Fruit fly (Drosophila melanogaster) whole organism, embryonic: ENCODE measurements around the gene CG8861.
A peak's percentile ranks its signal among the peaks of the same experiment; 100 is the strongest.

ENCODE experiments used
- Abd-B ChIP-seq: fragments of 200-800 bp; sonication (Bioruptor generic); optimal IDR thresholded peaks from 2 replicates; lab custom pipeline; 2018; ENCODE audit warnings: missing biosample characterization, mild to moderate bottlenecking, missing genetic modification characterization, moderate library complexity
- Ada2b ChIP-seq: fragments of 200-800 bp; sonication (Bioruptor generic); IDR thresholded peaks from 2 replicates; pipeline ENCODE4 v1.3.6; 2022; ENCODE audit warnings: missing biosample characterization, missing genetic modification characterization
- Awh ChIP-seq: fragments of 200-800 bp; sonication (Bioruptor generic); IDR thresholded peaks from 2 replicates; pipeline ENCODE4, ENCODE4 v1.3.6; 2022; ENCODE audit warnings: missing biosample characterization, missing genetic modification characterization
- B-H2 ChIP-seq: fragments of 200-800 bp; sonication (Bioruptor generic); optimal IDR thresholded peaks from 2 replicates; lab custom pipeline; 2018; ENCODE audit warnings: missing biosample characterization, mild to moderate bottlenecking, missing genetic modification characterization
- Bdp1 ChIP-seq: fragments of 200-800 bp; sonication (Bioruptor generic); optimal IDR thresholded peaks from 3 replicates; lab custom pipeline; 2016; ENCODE audit warnings: missing biosample characterization, missing genetic modification characterization
- Bgb ChIP-seq: fragments of 200-800 bp; sonication (Bioruptor generic); IDR thresholded peaks from 2 replicates; pipeline ENCODE4 v1.3.6; 2022; ENCODE audit warnings: missing biosample characterization, missing genetic modification characterization; ENCODE audit not compliant: partially characterized antibody
- CG11695 ChIP-seq: fragments of 200-800 bp; sonication (Bioruptor generic); IDR thresholded peaks from 3 replicates; pipeline ENCODE4 v1.3.6; 2022; ENCODE audit warnings: missing biosample characterization, missing genetic modification characterization
- CG12236 ChIP-seq: fragments of 200-800 bp; sonication (Bioruptor generic); optimal IDR thresholded peaks from 2 replicates; lab custom pipeline; 2016; ENCODE audit warnings: missing biosample characterization, missing genetic modification characterization
- CG13123 ChIP-seq: fragments of 200-800 bp; sonication (Bioruptor generic); optimal IDR thresholded peaks from 2 replicates; lab custom pipeline; 2016; ENCODE audit warnings: missing biosample characterization, missing genetic modification characterization
- CG14441 ChIP-seq: fragments of 200-800 bp; sonication (Bioruptor generic); IDR thresholded peaks from 2 replicates; pipeline ENCODE4 v1.3.6; 2022; ENCODE audit warnings: missing biosample characterization, missing genetic modification characterization
- CG1602 ChIP-seq: fragments of 200-800 bp; sonication (Bioruptor generic); optimal IDR thresholded peaks from 3 replicates; lab custom pipeline; 2016; ENCODE audit warnings: missing biosample characterization, missing genetic modification characterization
- CG17328 ChIP-seq: fragments of 200-800 bp; sonication (Bioruptor generic); IDR thresholded peaks from 2 replicates; pipeline ENCODE4 v1.3.6; 2022; ENCODE audit warnings: missing biosample characterization, missing genetic modification characterization
- CG2202 ChIP-seq: fragments of 200-800 bp; sonication (Bioruptor generic); optimal IDR thresholded peaks from 2 replicates; lab custom pipeline; 2018; ENCODE audit warnings: missing biosample characterization, mild to moderate bottlenecking, missing genetic modification characterization
- CG31365 ChIP-seq: fragments of 200-800 bp; sonication (Bioruptor generic); optimal IDR thresholded peaks from 2 replicates; lab custom pipeline; 2018; ENCODE audit warnings: missing biosample characterization, mild to moderate bottlenecking, missing genetic modification characterization
- CG31388 ChIP-seq: fragments of 200-800 bp; sonication (Bioruptor generic); optimal IDR thresholded peaks from 2 replicates; lab custom pipeline; 2016; ENCODE audit warnings: missing biosample characterization, missing genetic modification characterization
- CG3847 ChIP-seq: fragments of 200-800 bp; sonication (Bioruptor generic); IDR thresholded peaks from 2 replicates; pipeline ENCODE4 v1.3.6; 2022; ENCODE audit warnings: missing biosample characterization, missing genetic modification characterization
- CG6765 ChIP-seq: fragments of 200-800 bp; sonication (Bioruptor generic); optimal IDR thresholded peaks from 3 replicates; lab custom pipeline; 2017; ENCODE audit warnings: missing biosample characterization, mild to moderate bottlenecking, missing genetic modification characterization
- CG7745 ChIP-seq: fragments of 200-800 bp; sonication (Bioruptor generic); optimal IDR thresholded peaks from 2 replicates; lab custom pipeline; 2018; ENCODE audit warnings: missing biosample characterization, mild to moderate bottlenecking, missing genetic modification characterization, moderate library complexity
- CG7839 ChIP-seq: fragments of 200-800 bp; sonication (Bioruptor generic); optimal IDR thresholded peaks from 3 replicates; lab custom pipeline; 2018; ENCODE audit warnings: missing biosample characterization, mild to moderate bottlenecking, missing genetic modification characterization, moderate library complexity
- CrebB ChIP-seq: fragments of 200-800 bp; sonication (Bioruptor generic); optimal IDR thresholded peaks from 3 replicates; lab custom pipeline; 2018; ENCODE audit warnings: missing biosample characterization, mild to moderate bottlenecking, missing genetic modification characterization
- Dad ChIP-seq: fragments of 200-800 bp; sonication (Bioruptor generic); optimal IDR thresholded peaks from 3 replicates; lab custom pipeline; 2016; ENCODE audit warnings: missing biosample characterization, missing genetic modification characterization
- Dfd ChIP-seq, 2 experiments: fragments of >200 bp; optimal IDR thresholded peaks; 2 replicates each; lab custom pipeline; 2017; ENCODE audit warnings: missing biosample characterization in 2 of 2, missing genetic modification characterization in 2 of 2
- Fer1 ChIP-seq: fragments of 200-800 bp; sonication (Bioruptor generic); optimal IDR thresholded peaks from 2 replicates; lab custom pipeline; 2017; ENCODE audit warnings: missing biosample characterization, mild to moderate bottlenecking, missing genetic modification characterization
- H2.0 ChIP-seq: fragments of 200-800 bp; sonication (Bioruptor generic); IDR thresholded peaks from 2 replicates; pipeline ENCODE4 v1.3.6; 2022; ENCODE audit warnings: missing biosample characterization, missing genetic modification characterization
- HLHmδ ChIP-seq: fragments of 200-800 bp; sonication (Bioruptor generic); optimal IDR thresholded peaks from 2 replicates; lab custom pipeline; 2018; ENCODE audit warnings: missing biosample characterization, mild to moderate bottlenecking, missing genetic modification characterization, moderate library complexity
- Hand ChIP-seq: fragments of 200-800 bp; sonication (Bioruptor generic); optimal IDR thresholded peaks from 2 replicates; lab custom pipeline; 2017; ENCODE audit warnings: mild to moderate bottlenecking, missing biosample characterization, missing genetic modification reagents, missing genetic modification characterization
- Hsf ChIP-seq: fragments of 200-800 bp; sonication (Bioruptor generic); optimal IDR thresholded peaks from 3 replicates; lab custom pipeline; 2016; ENCODE audit warnings: missing biosample characterization, missing genetic modification characterization
- Mad ChIP-seq: fragments of 200-800 bp; sonication (Bioruptor generic); optimal IDR thresholded peaks from 2 replicates; lab custom pipeline; 2016; ENCODE audit warnings: missing biosample characterization, missing genetic modification characterization
- Nf-YB ChIP-seq: fragments of 200-800 bp; sonication (Bioruptor generic); optimal IDR thresholded peaks from 3 replicates; lab custom pipeline; 2019; ENCODE audit warnings: missing biosample characterization, mild to moderate bottlenecking, missing genetic modification characterization, moderate library complexity
- Pdp1 ChIP-seq, 2 experiments: fragments of 200-800 bp; sonication (Bioruptor generic); optimal IDR thresholded peaks; 3 replicates each; lab custom pipeline; 2016; ENCODE audit warnings: missing biosample characterization in 2 of 2, missing genetic modification characterization in 2 of 2, mild to moderate bottlenecking in 1 of 2, moderate library complexity in 1 of 2
- abd-A ChIP-seq: fragments of 200-800 bp; sonication (Bioruptor generic); optimal IDR thresholded peaks from 3 replicates; lab custom pipeline; 2019; ENCODE audit warnings: missing biosample characterization, mild to moderate bottlenecking, missing genetic modification characterization, moderate library complexity
- cad ChIP-seq: fragments of >200 bp; optimal IDR thresholded peaks from 2 replicates; lab custom pipeline; 2017; ENCODE audit warnings: missing biosample characterization, missing genetic modification characterization
- chif ChIP-seq, 2 experiments: fragments of 200-800 bp; sonication (Bioruptor generic); optimal IDR thresholded peaks; 3 replicates each; lab custom pipeline; 2016; ENCODE audit warnings: missing biosample characterization in 2 of 2, missing genetic modification characterization in 2 of 2
- da ChIP-seq: fragments of 200-800 bp; sonication (Bioruptor generic); optimal IDR thresholded peaks from 2 replicates; lab custom pipeline; 2016; ENCODE audit warnings: missing biosample characterization, missing genetic modification characterization
- dpn ChIP-seq, 2 experiments: fragments of 200-800 bp; sonication (Bioruptor generic); optimal IDR thresholded peaks; 3 replicates each; lab custom pipeline; 2016; ENCODE audit warnings: missing biosample characterization in 2 of 2, missing genetic modification characterization in 2 of 2
- fd102C ChIP-seq: fragments of 200-800 bp; sonication (Bioruptor generic); optimal IDR thresholded peaks from 2 replicates; lab custom pipeline; 2018; ENCODE audit warnings: missing biosample characterization, mild to moderate bottlenecking, missing genetic modification characterization, moderate library complexity
- hbn ChIP-seq: fragments of 200-800 bp; sonication (Bioruptor generic); IDR thresholded peaks from 2 replicates; pipeline ENCODE4 v1.3.6; 2022; ENCODE audit warnings: missing biosample characterization, missing genetic modification characterization; ENCODE audit not compliant: partially characterized antibody
- jing ChIP-seq: fragments of 200-800 bp; sonication (Bioruptor generic); optimal IDR thresholded peaks from 2 replicates; lab custom pipeline; 2018; ENCODE audit warnings: missing biosample characterization, mild to moderate bottlenecking, missing genetic modification characterization
- lov ChIP-seq, 2 experiments: fragments of 200-800 bp in 1 of 2; fragments of >200 bp in 1 of 2; sonication (Bioruptor generic) in 1 of 2; IDR thresholded peaks in 1 of 2; optimal IDR thresholded peaks in 1 of 2; 2 replicates in 1 of 2; 3 replicates in 1 of 2; pipeline versions ENCODE4 v1.3.6 to Lab custom; 2017 to 2022; ENCODE audit warnings: missing biosample characterization in 1 of 2, missing genetic modification characterization in 1 of 2
- oc ChIP-seq: fragments of 200-800 bp; sonication (Bioruptor generic); optimal IDR thresholded peaks from 2 replicates; lab custom pipeline; 2018; ENCODE audit warnings: missing biosample characterization, mild to moderate bottlenecking, missing genetic modification characterization, moderate library complexity
- pfk ChIP-seq: fragments of 200-800 bp; sonication (Bioruptor generic); optimal IDR thresholded peaks from 2 replicates; lab custom pipeline; 2018; ENCODE audit warnings: missing biosample characterization, mild to moderate bottlenecking, missing genetic modification characterization, moderate library complexity
- salm ChIP-seq: fragments of 200-800 bp; sonication (Bioruptor generic); optimal IDR thresholded peaks from 2 replicates; lab custom pipeline; 2018; ENCODE audit warnings: missing biosample characterization, mild to moderate bottlenecking, missing genetic modification characterization
- tio ChIP-seq: fragments of 200-800 bp; sonication (Bioruptor generic); optimal IDR thresholded peaks from 2 replicates; lab custom pipeline; 2017; ENCODE audit warnings: missing biosample characterization, missing genetic modification characterization, inconsistent platforms
- tna ChIP-seq: fragments of 200-800 bp; sonication (Bioruptor generic); IDR thresholded peaks from 2 replicates; pipeline ENCODE4 v1.3.6; 2022; ENCODE audit warnings: missing biosample characterization, missing genetic modification characterization; ENCODE audit not compliant: partially characterized antibody
- toy ChIP-seq: fragments of 200-800 bp; sonication (Bioruptor generic); IDR thresholded peaks from 2 replicates; pipeline ENCODE4 v1.3.6; 2022; ENCODE audit warnings: missing biosample characterization, missing genetic modification characterization
- tup ChIP-seq: fragments of 200-800 bp; sonication (Bioruptor generic); optimal IDR thresholded peaks from 2 replicates; lab custom pipeline; 2016; ENCODE audit warnings: missing biosample characterization, mild to moderate bottlenecking, missing genetic modification characterization, moderate library complexity
- tx ChIP-seq: fragments of 200-800 bp; sonication (Bioruptor generic); optimal IDR thresholded peaks from 2 replicates; lab custom pipeline; 2016; ENCODE audit warnings: missing biosample characterization, missing genetic modification characterization
- unpg ChIP-seq: fragments of 200-800 bp; sonication (Bioruptor generic); optimal IDR thresholded peaks from 3 replicates; lab custom pipeline; 2018; ENCODE audit warnings: missing biosample characterization, mild to moderate bottlenecking, missing genetic modification characterization, moderate library complexity

CG8861 gene

dm6 chr3R:9334592-9335518, 6.5 kb upstream of the CG8861 start, which contains the start of the genes Aduk and pasi2 (continued):
- TF ChIP-seq Mad (GFP tag; lab: Kevin White, UChicago) (peak; percentile 27), dpn (GFP tag; optimal IDR thresholded peaks at IDR 0.05; lab: Kevin White, UChicago) (no peak), CG2202 (tag; lab: Kevin White, UChicago) (no peak), tna (GFP tag; lab: Robert Waterston, UW) (peak; percentile 49), CG31388 (GFP tag; lab: Kevin White, UChicago) (no peak), Awh (no peak), tup (no peak), da (GFP tag; lab: Kevin White, UChicago) (no peak), CG7745 (tag; lab: Kevin White, UChicago) (no peak), toy (GFP tag; lab: Robert Waterston, UW) (no peak), Abd-B (GFP tag; lab: Kevin White, UChicago) (no peak), unpg (no peak), Ada2b (GFP tag; lab: Robert Waterston, UW) (no peak), H2.0 (no peak), Nf-YB (peak; percentile 93), oc (tag; lab: Kevin White, UChicago) (peak; percentile 33), tx (GFP tag; lab: Kevin White, UChicago) (no peak), CG7839 (tag; lab: Kevin White, UChicago) (no peak), Dfd (GFP tag; optimal IDR thresholded peaks at IDR 0.05; lab: Kevin White, UChicago) (no peak), Bgb (GFP tag; lab: Robert Waterston, UW) (peak; percentile 82), tio (no peak), lov (optimal IDR thresholded peaks at IDR 0.05; lab: Kevin White, UChicago) (no peak), lov (GFP tag; IDR thresholded peaks at IDR 0.05; lab: Robert Waterston, UW) (no peak), pfk (GFP tag; lab: Kevin White, UChicago) (no peak), CG31365 (no peak), jing (GFP tag; lab: Kevin White, UChicago) (no peak), Pdp1 (GFP tag; optimal IDR thresholded peaks at IDR 0.05; lab: Kevin White, UChicago) (peak in 1 of 2 experiments; percentile 43), chif (GFP tag; optimal IDR thresholded peaks at IDR 0.05; lab: Kevin White, UChicago) (no peak), CG13123 (GFP tag; lab: Kevin White, UChicago) (no peak), CG11695 (GFP tag; lab: Robert Waterston, UW) (no peak), abd-A (peak; percentile 16), CG6765 (GFP tag; lab: Kevin White, UChicago) (no peak), CG14441 (GFP tag; lab: Robert Waterston, UW) (no peak), hbn (peak; percentile 54), Hsf (GFP tag; lab: Kevin White, UChicago) (no peak), CG1602 (GFP tag; lab: Kevin White, UChicago) (no peak), Dad (no peak), Hand (GFP tag; lab: Kevin White, UChicago) (no peak), cad (no peak), CG12236 (GFP tag; lab: Kevin White, UChicago) (no peak), B-H2 (peak; percentile 77), salm (tag; lab: Kevin White, UChicago) (no peak), CG3847 (GFP tag; lab: Robert Waterston, UW) (no peak), HLHmδ (no peak), CG17328 (GFP tag; lab: Robert Waterston, UW) (no peak), Bdp1 (GFP tag; lab: Kevin White, UChicago) (no peak), fd102C (GFP tag; lab: Kevin White, UChicago) (no peak), CrebB (tag; lab: Kevin White, UChicago) (no peak), Fer1 (GFP tag; lab: Kevin White, UChicago) (no peak)
